Fruit fly (Drosophila melanogaster) whole organism, pupa: ENCODE results near the gene CG12730.

ENCODE experiments used
- CG15710 ChIP-seq: fragments of 200-800 bp; sonication (Bioruptor generic); optimal IDR thresholded peaks from 2 replicates; lab custom pipeline; 2018; ENCODE audit warnings: missing biosample characterization, mild to moderate bottlenecking, missing genetic modification characterization, moderate library complexity
- CG17806 ChIP-seq: fragments of 200-800 bp; sonication (Bioruptor generic); optimal IDR thresholded peaks from 2 replicates; lab custom pipeline; 2018; ENCODE audit warnings: missing biosample characterization, mild to moderate bottlenecking, missing genetic modification characterization, moderate library complexity
- CG8159 ChIP-seq: fragments of 200-800 bp; sonication (Bioruptor generic); optimal IDR thresholded peaks from 3 replicates; lab custom pipeline; 2018; ENCODE audit warnings: missing biosample characterization, mild to moderate bottlenecking, missing genetic modification characterization, moderate library complexity

dm6 chrX:5559363-5559762 lies 43.0 kb downstream of the CG12730 start:
- TF ChIP-seq CG8159 (tag; lab: Kevin White, UChicago): no peak
- no peak for TF ChIP-seq CG15710 (tag; lab: Kevin White, UChicago)
- no peak for TF ChIP-seq CG17806 (tag; lab: Kevin White, UChicago)
